Worm (Caenorhabditis elegans) whole organism, L2 larva: ENCODE results near the gene F19C7.8.

Source experiments
- F13H6.1 ChIP-seq: sonication (generic microtip); optimal IDR thresholded peaks from 2 replicates; lab custom pipeline; 2016; ENCODE audit warnings: missing genetic modification characterization, missing compliant biosample characterization
- Y55F3AM.14 ChIP-seq: fragments of 200-800 bp; sonication (Bioruptor generic); optimal IDR thresholded peaks from 2 replicates; lab custom pipeline; 2018; ENCODE audit warnings: mild to moderate bottlenecking, missing genetic modification characterization, missing compliant biosample characterization
- alr-1 ChIP-seq: fragments of 150-350 bp; optimal IDR thresholded peaks from 2 replicates; lab custom pipeline; 2014; ENCODE audit warnings: missing biosample characterization, missing genetic modification characterization
- aly-2 ChIP-seq: fragments of 150-350 bp; optimal IDR thresholded peaks from 2 replicates; lab custom pipeline; 2014; ENCODE audit warnings: missing biosample characterization, missing genetic modification characterization
- ama-1 ChIP-seq: fragments of 150-350 bp; optimal IDR thresholded peaks from 2 replicates; lab custom pipeline; 2018; ENCODE audit warnings: inconsistent platforms
- blmp-1 ChIP-seq: sonication (generic microtip); optimal IDR thresholded peaks from 2 replicates; lab custom pipeline; 2017; ENCODE audit warnings: missing genetic modification characterization, mild to moderate bottlenecking, missing compliant biosample characterization, antibody characterized with exemption, moderate library complexity; ENCODE audit not compliant: insufficient read depth
- ceh-16 ChIP-seq: fragments of 150-350 bp; optimal IDR thresholded peaks from 2 replicates; lab custom pipeline; 2014; ENCODE audit warnings: missing biosample characterization, missing genetic modification characterization
- ceh-82 ChIP-seq: fragments of 150-350 bp; optimal IDR thresholded peaks from 2 replicates; lab custom pipeline; 2014; ENCODE audit warnings: missing biosample characterization, missing genetic modification characterization
- crh-2 ChIP-seq: sonication (generic microtip); optimal IDR thresholded peaks from 2 replicates; lab custom pipeline; 2017; ENCODE audit warnings: missing biosample characterization, missing genetic modification characterization
- fos-1 ChIP-seq: fragments of 150-350 bp; optimal IDR thresholded peaks from 2 replicates; lab custom pipeline; 2014; ENCODE audit warnings: missing biosample characterization, missing genetic modification characterization
- gmeb-1 ChIP-seq: fragments of 150-350 bp; optimal IDR thresholded peaks from 2 replicates; lab custom pipeline; 2014; ENCODE audit warnings: missing biosample characterization, missing genetic modification characterization
- lin-39 ChIP-seq: fragments of 150-350 bp; optimal IDR thresholded peaks from 2 replicates; lab custom pipeline; 2014; ENCODE audit warnings: missing biosample characterization, missing genetic modification reagents, missing genetic modification characterization
- lsy-2 ChIP-seq, 2 experiments: fragments of 150-350 bp in 1 of 2; sonication (generic microtip) in 1 of 2; optimal IDR thresholded peaks; 2 replicates each; lab custom pipeline; 2014 to 2017; ENCODE audit warnings: missing biosample characterization in 2 of 2, missing genetic modification characterization in 2 of 2
- mab-5 ChIP-seq: fragments of 150-350 bp; optimal IDR thresholded peaks from 2 replicates; lab custom pipeline; 2014; ENCODE audit warnings: missing biosample characterization, missing genetic modification characterization
- mdl-1 ChIP-seq, 2 experiments: fragments of 150-350 bp in 1 of 2; sonication (generic microtip) in 1 of 2; optimal IDR thresholded peaks; 2 replicates each; lab custom pipeline; 2017; ENCODE audit warnings: missing biosample characterization in 2 of 2, missing genetic modification characterization in 2 of 2
- nhr-10 ChIP-seq: sonication (generic microtip); optimal IDR thresholded peaks from 2 replicates; lab custom pipeline; 2017; ENCODE audit warnings: missing biosample characterization, missing genetic modification characterization
- nhr-11 ChIP-seq: fragments of 150-350 bp; optimal IDR thresholded peaks from 2 replicates; lab custom pipeline; 2014; ENCODE audit warnings: missing biosample characterization, missing genetic modification characterization
- nhr-12 ChIP-seq: fragments of 150-350 bp; optimal IDR thresholded peaks from 2 replicates; lab custom pipeline; 2014; ENCODE audit warnings: missing biosample characterization, missing genetic modification characterization
- nhr-21 ChIP-seq: fragments of 150-350 bp; optimal IDR thresholded peaks from 2 replicates; lab custom pipeline; 2014; ENCODE audit warnings: missing biosample characterization, missing genetic modification characterization
- nhr-23 ChIP-seq: fragments of 150-350 bp; optimal IDR thresholded peaks from 2 replicates; lab custom pipeline; 2014; ENCODE audit warnings: missing biosample characterization, missing genetic modification reagents, missing genetic modification characterization
- nhr-237 ChIP-seq: fragments of 150-350 bp; optimal IDR thresholded peaks from 2 replicates; lab custom pipeline; 2014; ENCODE audit warnings: missing biosample characterization, missing genetic modification characterization
- nhr-25 ChIP-seq: fragments of 150-350 bp; sonication (generic microtip); optimal IDR thresholded peaks from 3 replicates; lab custom pipeline; 2014; ENCODE audit warnings: missing biosample characterization, missing genetic modification characterization
- nhr-6 ChIP-seq: fragments of 150-350 bp; optimal IDR thresholded peaks from 2 replicates; lab custom pipeline; 2014; ENCODE audit warnings: missing biosample characterization, missing genetic modification characterization
- nhr-77 ChIP-seq: fragments of 150-350 bp; optimal IDR thresholded peaks from 2 replicates; lab custom pipeline; 2014; ENCODE audit warnings: missing biosample characterization, missing genetic modification characterization
- peb-1 ChIP-seq: fragments of 150-350 bp; optimal IDR thresholded peaks from 2 replicates; lab custom pipeline; 2014; ENCODE audit warnings: missing biosample characterization, missing genetic modification characterization
- sem-4 ChIP-seq: fragments of 150-350 bp; optimal IDR thresholded peaks from 2 replicates; lab custom pipeline; 2014; ENCODE audit warnings: missing biosample characterization, missing genetic modification reagents, missing genetic modification characterization
- skn-1 ChIP-seq: sonication (generic microtip); optimal IDR thresholded peaks from 2 replicates; lab custom pipeline; 2017; ENCODE audit warnings: missing biosample characterization, missing genetic modification characterization
- sma-3 ChIP-seq: sonication (generic microtip); optimal IDR thresholded peaks from 2 replicates; lab custom pipeline; 2016; ENCODE audit warnings: missing genetic modification reagents, missing genetic modification characterization, missing compliant biosample characterization
- sma-9 ChIP-seq, 2 experiments: fragments of 150-350 bp in 1 of 2; sonication (generic microtip) in 1 of 2; optimal IDR thresholded peaks; 2 replicates each; lab custom pipeline; 2014 to 2016; ENCODE audit warnings: missing genetic modification characterization in 2 of 2, mild to moderate bottlenecking in 1 of 2, missing biosample characterization in 1 of 2, missing compliant biosample characterization in 1 of 2, missing genetic modification reagents in 1 of 2, moderate library complexity in 1 of 2
- snpc-4 ChIP-seq: fragments of 150-350 bp; optimal IDR thresholded peaks from 2 replicates; lab custom pipeline; 2014; ENCODE audit warnings: missing biosample characterization, missing genetic modification characterization
- unc-39 ChIP-seq: fragments of 150-350 bp; optimal IDR thresholded peaks from 2 replicates; lab custom pipeline; 2014; ENCODE audit warnings: missing biosample characterization, missing genetic modification characterization
- unc-55 ChIP-seq: fragments of 150-350 bp; sonication (generic microtip); optimal IDR thresholded peaks from 3 replicates; lab custom pipeline; 2014; ENCODE audit warnings: missing biosample characterization, missing genetic modification reagents, missing genetic modification characterization
- zag-1 ChIP-seq: fragments of 150-350 bp; optimal IDR thresholded peaks from 2 replicates; lab custom pipeline; 2014; ENCODE audit warnings: missing biosample characterization, missing genetic modification characterization
- ztf-1 ChIP-seq: fragments of 200-800 bp; sonication (Bioruptor generic); conservative IDR thresholded peaks from 2 replicates; pipeline ENCODE4 v1.3.6; 2022; ENCODE audit warnings: missing genetic modification characterization, missing compliant biosample characterization
- ztf-11 ChIP-seq: sonication (generic microtip); optimal IDR thresholded peaks from 2 replicates; lab custom pipeline; 2017; ENCODE audit warnings: missing biosample characterization, missing genetic modification characterization
- ztf-4 ChIP-seq: fragments of 150-350 bp; optimal IDR thresholded peaks from 2 replicates; lab custom pipeline; 2014; ENCODE audit warnings: missing biosample characterization, missing genetic modification characterization

F19C7.8 gene

ce11 chrIV:4650624-4651094, 12.8 kb upstream of the F19C7.8 start, which contains the start of gene ubc-9 (continued):
- peak; percentile 61 to 79 for TF ChIP-seq lsy-2 (tag; optimal IDR thresholded peaks at IDR 0.05; lab: Kevin White, UChicago)

ce11 chrIV:4649460-4649859, 11.6 kb upstream of the F19C7.8 start, which contains the start of gene F29B9.7:
Gene F29B9.7, plus strand, starts transcription at chrIV:4649760.
- TF ChIP-seq nhr-25 (no peak), snpc-4 (tag; lab: Kevin White, UChicago) (no peak), nhr-12 (tag; lab: Kevin White, UChicago) (no peak), nhr-21 (no peak), crh-2 (tag; lab: Kevin White, UChicago) (no peak), sem-4 (tag; lab: Kevin White, UChicago) (no peak), mab-5 (tag; lab: Kevin White, UChicago) (no peak)

ce11 chrIV:4647385-4647784, 9.5 kb upstream of the F19C7.8 start, which contains the start of gene F29B9.8:
Gene F29B9.8, plus strand, starts transcription at chrIV:4647685.
- TF ChIP-seq nhr-25 (no peak), blmp-1 (tag; lab: Kevin White, UChicago) (no peak), crh-2 (tag; lab: Kevin White, UChicago) (no peak), zag-1 (tag; lab: Kevin White, UChicago) (no peak), peb-1 (tag; lab: Kevin White, UChicago) (no peak), ama-1 (lab: Kevin White, UChicago) (no peak), sma-9 (GFP tag; optimal IDR thresholded peaks at IDR 0.05; lab: Kevin White, UChicago) (no peak), sma-9 (tag; optimal IDR thresholded peaks at IDR 0.05; lab: Kevin White, UChicago) (no peak), lin-39 (tag; lab: Kevin White, UChicago) (no peak), nhr-237 (tag; lab: Kevin White, UChicago) (no peak), unc-55 (no peak), ceh-16 (no peak), sma-3 (no peak), alr-1 (tag; lab: Kevin White, UChicago) (no peak), fos-1 (tag; lab: Kevin White, UChicago) (no peak), ceh-82 (tag; lab: Kevin White, UChicago) (no peak), ztf-11 (no peak), ztf-4 (no peak), mdl-1 (tag; optimal IDR thresholded peaks at IDR 0.05; lab: Kevin White, UChicago) (no peak), ztf-1 (GFP tag; lab: Robert Waterston, UW) (no peak), nhr-10 (tag; lab: Kevin White, UChicago) (no peak)

ce11 chrIV:4645243-4645642, 7.3 kb upstream of the F19C7.8 start:
- TF ChIP-seq unc-55 (no peak), gmeb-1 (tag; lab: Kevin White, UChicago) (no peak), nhr-21 (no peak), aly-2 (tag; lab: Kevin White, UChicago) (no peak), lin-39 (tag; lab: Kevin White, UChicago) (no peak), skn-1 (no peak), nhr-11 (tag; lab: Kevin White, UChicago) (no peak), zag-1 (tag; lab: Kevin White, UChicago) (no peak), ceh-16 (no peak), nhr-77 (tag; lab: Kevin White, UChicago) (no peak), nhr-23 (tag; lab: Kevin White, UChicago) (no peak), nhr-237 (tag; lab: Kevin White, UChicago) (no peak), Y55F3AM.14 (no peak), unc-39 (no peak), F13H6.1 (tag; lab: Kevin White, UChicago) (no peak)

ce11 chrIV:4643577-4643976, 5.7 kb upstream of the F19C7.8 start:
- TF ChIP-seq F13H6.1 (tag; lab: Kevin White, UChicago) (no peak), unc-39 (no peak), nhr-6 (tag; lab: Kevin White, UChicago) (no peak), sem-4 (tag; lab: Kevin White, UChicago) (peak; percentile 20)
